Worm (Caenorhabditis elegans) whole organism, midembryonic: ENCODE results near the gene R04A9.1.

Source experiments
- T22C8.4 ChIP-seq: fragments of 200-800 bp; sonication (Bioruptor generic); IDR thresholded peaks from 2 replicates; pipeline ENCODE4 v1.3.6; 2022; ENCODE audit warnings: missing genetic modification characterization, missing compliant biosample characterization
- klf-2 ChIP-seq: fragments of 200-800 bp; sonication (Bioruptor generic); conservative IDR thresholded peaks from 2 replicates; pipeline ENCODE4 v1.3.6; 2022; ENCODE audit warnings: missing genetic modification reagents, missing genetic modification characterization, missing compliant biosample characterization
- ref-1 ChIP-seq: fragments of 200-800 bp; sonication (Bioruptor generic); conservative IDR thresholded peaks from 2 replicates; pipeline ENCODE4 v1.3.6; 2022; ENCODE audit warnings: missing genetic modification reagents, missing genetic modification characterization, missing compliant biosample characterization
- tab-1 ChIP-seq: fragments of 200-800 bp; sonication (Bioruptor generic); IDR thresholded peaks from 2 replicates; pipeline ENCODE4 v1.3.6; 2022; ENCODE audit warnings: missing genetic modification characterization, missing compliant biosample characterization
- ztf-23 ChIP-seq: fragments of 200-800 bp; sonication (Bioruptor generic); IDR thresholded peaks from 2 replicates; pipeline ENCODE4 v1.3.6; 2022; ENCODE audit warnings: missing genetic modification reagents, missing genetic modification characterization, missing compliant biosample characterization

ce11 chrX:410073-410572, 5.4 kb downstream of the R04A9.1 start:
- peak; percentile 82 for TF ChIP-seq T22C8.4 (GFP tag; lab: Robert Waterston, UW)
- peak; percentile 94 for TF ChIP-seq klf-2 (GFP tag; lab: Robert Waterston, UW)
- peak; percentile 95 for TF ChIP-seq ztf-23
- peak; percentile 86 for TF ChIP-seq tab-1 (GFP tag; lab: Robert Waterston, UW)
- TF ChIP-seq ref-1 (GFP tag; lab: Robert Waterston, UW), result peak; percentile 86
